Fruit fly (Drosophila melanogaster): ENCODE measurements around the gene MED7.

Gene MED7

dm6 chr3R:10777274-10777673 lies 16.4 kb upstream of the MED7 start, which contains the start of the genes CG45076, CG45078 and fau:
TSS of gene CG45076 (minus strand) at chr3R:10777374.
TSS of gene CG45078 (minus strand) at chr3R:10777374.
TSS of gene fau (minus strand) at chr3R:10777374.
- TF ChIP-seq Eip78C (GFP tag) = peak; percentile 49
- TF ChIP-seq Ets21C (GFP tag; optimal IDR thresholded peaks at IDR 0.05) = no peak

DNA sequence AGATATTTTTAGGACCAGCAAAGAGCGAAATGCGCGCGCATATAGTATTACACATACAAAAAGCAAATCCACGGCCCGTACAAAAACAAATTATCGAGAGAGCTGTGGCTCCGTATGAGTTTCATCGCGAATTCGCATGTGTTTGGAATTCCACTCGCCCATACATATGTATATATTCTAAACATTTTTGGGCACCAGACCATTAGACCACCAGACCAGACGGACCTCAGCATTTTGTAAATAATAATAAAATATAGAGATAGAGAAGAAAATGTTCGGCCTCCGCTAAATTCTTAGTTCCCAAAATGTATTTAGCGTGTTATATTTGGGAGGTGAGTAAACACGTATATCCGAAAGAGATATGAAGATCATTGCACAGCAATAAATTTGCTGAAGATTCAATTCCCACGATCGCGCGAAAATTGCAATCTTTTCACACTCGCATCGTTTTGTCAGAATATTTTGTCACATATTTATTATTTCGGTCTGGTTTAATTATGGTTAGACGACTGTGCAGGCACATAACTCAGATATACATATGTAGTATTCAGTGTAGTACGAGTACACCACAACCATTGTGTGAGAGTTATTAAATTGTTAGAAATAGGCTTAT lies 15.3 kb upstream of the MED7 start:
- TF ChIP-seq CG32006 (GFP tag; optimal IDR thresholded peaks at IDR 0.05) (no peak), fd59A (GFP tag; optimal IDR thresholded peaks at IDR 0.05) (no peak), Hr39 (GFP tag; optimal IDR thresholded peaks at IDR 0.05) (no peak), CG6854 (GFP tag; optimal IDR thresholded peaks at IDR 0.05) (no peak), svp (GFP tag) (no peak), CG6792 (GFP tag; optimal IDR thresholded peaks at IDR 0.05) (no peak), dac (GFP tag; optimal IDR thresholded peaks at IDR 0.05) (no peak), CG4318 (GFP tag; optimal IDR thresholded peaks at IDR 0.05) (no peak), CG7368 (GFP tag; optimal IDR thresholded peaks at IDR 0.05) (no peak), CG8119 (GFP tag; IDR thresholded peaks at IDR 0.05) (no peak), achi (GFP tag; optimal IDR thresholded peaks at IDR 0.05) (no peak), CG9139 (GFP tag; optimal IDR thresholded peaks at IDR 0.05) (no peak), Lpt (GFP tag; optimal IDR thresholded peaks at IDR 0.05) (no peak), CG1621 (tag; optimal IDR thresholded peaks at IDR 0.05) (no peak)

dm6 chr3R:10775246-10775645 lies 14.4 kb upstream of the MED7 start:
- TF ChIP-seq esn (GFP tag; optimal IDR thresholded peaks at IDR 0.05) (no peak), cyc (GFP tag; optimal IDR thresholded peaks at IDR 0.05) (peak; percentile 26), Lpt (GFP tag; optimal IDR thresholded peaks at IDR 0.05) (peak; percentile 9), CG31627 (GFP tag; optimal IDR thresholded peaks at IDR 0.05) (peak; percentile 41), achi (GFP tag; optimal IDR thresholded peaks at IDR 0.05) (no peak), CG11762 (GFP tag; optimal IDR thresholded peaks at IDR 0.05; ENCODE audit: insufficient read depth) (peak; percentile 23), CG32006 (GFP tag; optimal IDR thresholded peaks at IDR 0.05) (no peak), CG6163 (GFP tag; IDR thresholded peaks at IDR 0.05) (no peak), CG4318 (GFP tag; optimal IDR thresholded peaks at IDR 0.05) (no peak), topi (GFP tag; optimal IDR thresholded peaks at IDR 0.05) (no peak), fd85E (GFP tag; optimal IDR thresholded peaks at IDR 0.05) (no peak), CG16779 (tag; optimal IDR thresholded peaks at IDR 0.05) (no peak), CG6808 (GFP tag; optimal IDR thresholded peaks at IDR 0.05) (no peak), Hr39 (GFP tag; optimal IDR thresholded peaks at IDR 0.05) (peak; percentile 21), eg (GFP tag; IDR thresholded peaks at IDR 0.05) (no peak; the same call in none of the 3 replicates), pdm3 (GFP tag; optimal IDR thresholded peaks at IDR 0.05) (peak; percentile 40), Blimp-1 (GFP tag; optimal IDR thresholded peaks at IDR 0.05) (no peak), Met (GFP tag; optimal IDR thresholded peaks at IDR 0.05) (no peak), acj6 (GFP tag; optimal IDR thresholded peaks at IDR 0.05) (peak; percentile 26), CG11294 (GFP tag; IDR thresholded peaks at IDR 0.05) (peak; percentile 42; the same call in 1 of the 2 replicates), Eip78C (GFP tag) (no peak), CG11902 (GFP tag; optimal IDR thresholded peaks at IDR 0.05) (no peak), fd59A (GFP tag; optimal IDR thresholded peaks at IDR 0.05) (no peak), CG8632 (GFP tag; optimal IDR thresholded peaks at IDR 0.05) (no peak), CG7368 (GFP tag; optimal IDR thresholded peaks at IDR 0.05) (no peak), CG6792 (GFP tag; optimal IDR thresholded peaks at IDR 0.05) (peak; percentile 2), fkh (GFP tag; optimal IDR thresholded peaks at IDR 0.05) (no peak), CG9139 (GFP tag; optimal IDR thresholded peaks at IDR 0.05) (no peak), dsx (GFP tag; optimal IDR thresholded peaks at IDR 0.05; ENCODE audit: poor library complexity, severe bottlenecking) (no peak), Eip75B (GFP tag; optimal IDR thresholded peaks at IDR 0.05) (peak; percentile 52), CG8119 (GFP tag; IDR thresholded peaks at IDR 0.05) (peak; percentile 56; the same call in 2 of the 3 replicates), lz (GFP tag; optimal IDR thresholded peaks at IDR 0.05) (peak; percentile 12), net (GFP tag; optimal IDR thresholded peaks at IDR 0.05) (no peak), CG3032 (tag; optimal IDR thresholded peaks at IDR 0.05) (no peak), CG6854 (GFP tag; optimal IDR thresholded peaks at IDR 0.05) (no peak), ss (GFP tag; optimal IDR thresholded peaks at IDR 0.05) (no peak), Hr4 (GFP tag; optimal IDR thresholded peaks at IDR 0.05) (peak; percentile 36), Ets21C (GFP tag; optimal IDR thresholded peaks at IDR 0.05) (no peak), CG8319 (GFP tag; optimal IDR thresholded peaks at IDR 0.05) (no peak), CG1621 (tag; optimal IDR thresholded peaks at IDR 0.05) (no peak), CG15336 (GFP tag; IDR thresholded peaks at IDR 0.05) (peak; percentile 67), Sox14 (GFP tag; optimal IDR thresholded peaks at IDR 0.05) (peak; percentile 34), salr (GFP tag; optimal IDR thresholded peaks at IDR 0.05) (no peak)

Data from whole organism, prepupa.